Fruit fly (Drosophila melanogaster) whole organism, prepupa: ENCODE results near the gene CG8419.
A peak's percentile ranks its signal among the peaks of the same experiment; 100 is the strongest.

Experiments
- CG10669 ChIP-seq: fragments of 200-800 bp; sonication (Bioruptor generic); optimal IDR thresholded peaks from 3 replicates; lab custom pipeline; 2018; ENCODE audit warnings: missing biosample characterization, mild to moderate bottlenecking, missing genetic modification characterization, moderate library complexity
- CG11762 ChIP-seq: fragments of 200-800 bp; sonication (Bioruptor generic); optimal IDR thresholded peaks from 3 replicates; lab custom pipeline; 2016; ENCODE audit warnings: missing biosample characterization, missing genetic modification characterization; ENCODE audit not compliant: insufficient read depth
- CG11902 ChIP-seq: fragments of 200-800 bp; sonication (Bioruptor generic); optimal IDR thresholded peaks from 3 replicates; lab custom pipeline; 2016; ENCODE audit warnings: missing biosample characterization, missing genetic modification characterization
- CG16779 ChIP-seq: fragments of 200-800 bp; sonication (Bioruptor generic); optimal IDR thresholded peaks from 3 replicates; lab custom pipeline; 2017; ENCODE audit warnings: missing biosample characterization, mild to moderate bottlenecking, missing genetic modification characterization
- CG3032 ChIP-seq: fragments of 200-800 bp; optimal IDR thresholded peaks from 2 replicates; lab custom pipeline; 2019; ENCODE audit warnings: missing biosample characterization, mild to moderate bottlenecking, missing genetic modification characterization, moderate library complexity
- CG31627 ChIP-seq: fragments of 200-800 bp; sonication (Bioruptor generic); optimal IDR thresholded peaks from 3 replicates; lab custom pipeline; 2016; ENCODE audit warnings: missing biosample characterization, missing genetic modification characterization
- CG6808 ChIP-seq: fragments of 200-800 bp; sonication (Bioruptor generic); optimal IDR thresholded peaks from 3 replicates; lab custom pipeline; 2017; ENCODE audit warnings: missing biosample characterization, missing genetic modification characterization, mild to moderate bottlenecking, moderate library complexity, missing genetic modification reagents
- CG6854 ChIP-seq: fragments of 200-800 bp; sonication (Bioruptor generic); optimal IDR thresholded peaks from 2 replicates; lab custom pipeline; 2017; ENCODE audit warnings: missing biosample characterization, mild to moderate bottlenecking, missing genetic modification characterization
- CG9139 ChIP-seq: fragments of 200-800 bp; sonication (Bioruptor generic); optimal IDR thresholded peaks from 3 replicates; lab custom pipeline; 2017; ENCODE audit warnings: missing biosample characterization, mild to moderate bottlenecking, missing genetic modification characterization
- eg ChIP-seq: fragments of 200-800 bp; sonication (Bioruptor generic); IDR thresholded peaks from 3 replicates; pipeline ENCODE4 v1.3.6; 2022; ENCODE audit warnings: missing biosample characterization, missing genetic modification characterization
- ss ChIP-seq, 2 experiments: fragments of 200-800 bp; sonication (Bioruptor generic); optimal IDR thresholded peaks; 2 replicates in 1 of 2; 3 replicates in 1 of 2; lab custom pipeline; 2017 to 2018; ENCODE audit warnings: mild to moderate bottlenecking in 2 of 2, missing biosample characterization in 2 of 2, missing genetic modification characterization in 2 of 2, moderate library complexity in 1 of 2
- svp ChIP-seq: fragments of 200-800 bp; sonication (Bioruptor generic); peaks from one replicate; lab custom pipeline; 2016; ENCODE audit warnings: missing biosample characterization, missing genetic modification characterization

dm6 chr2L:8168075-8168474 is 37.9 kb upstream of the CG8419 start:
- TF ChIP-seq eg (GFP tag; lab: Robert Waterston, UW): peak; percentile 49; the same call in 2 of the 3 replicates
- no peak for TF ChIP-seq CG11902
- no peak for TF ChIP-seq svp
- TF ChIP-seq CG11762 (GFP tag; lab: Kevin White, UChicago): no peak
- no peak for TF ChIP-seq CG3032 (tag; lab: Kevin White, UChicago)
- no peak for TF ChIP-seq CG9139 (GFP tag; lab: Kevin White, UChicago)
- TF ChIP-seq CG10669: no peak
- TF ChIP-seq CG16779 (tag; lab: Kevin White, UChicago): no peak
- TF ChIP-seq CG31627 (GFP tag; lab: Kevin White, UChicago): no peak
- no peak for TF ChIP-seq CG6808
- TF ChIP-seq CG6854 (GFP tag; lab: Kevin White, UChicago): no peak
- no peak for TF ChIP-seq ss (GFP tag; optimal IDR thresholded peaks at IDR 0.05; lab: Kevin White, UChicago)
